Worm (Caenorhabditis elegans): ENCODE measurements around the gene K10C2.8.
A peak's percentile ranks its signal among the peaks of the same experiment; 100 is the strongest.

K10C2.8 gene

ce11 chrX:6456567-6456966, 19.1 kb upstream of the K10C2.8 start, which contains the start of gene pept-1:
Gene pept-1, plus strand, starts transcription at chrX:6456872.
- no peak for TF ChIP-seq fkh-10 (GFP tag; optimal IDR thresholded peaks at IDR 0.05)
- TF ChIP-seq F37D6.2 (tag; optimal IDR thresholded peaks at IDR 0.05) = no peak
- TF ChIP-seq nhr-41 (GFP tag; IDR thresholded peaks at IDR 0.05) = 0 out of 2 replicates have a peak, but pooled peaks have one; percentile 16
- TF ChIP-seq lin-1 (GFP tag; IDR thresholded peaks at IDR 0.05) = peak; percentile 23; the same call in 1 of the 2 replicates
- TF ChIP-seq lin-15B (tag; optimal IDR thresholded peaks at IDR 0.05) = no peak
- peak; percentile 40 for TF ChIP-seq nhr-6 (tag; optimal IDR thresholded peaks at IDR 0.05)
- TF ChIP-seq daf-16 (GFP tag; optimal IDR thresholded peaks at IDR 0.05) = no peak
- TF ChIP-seq daf-16 (tag; optimal IDR thresholded peaks at IDR 0.05) = peak; percentile 58
- no peak for TF ChIP-seq daf-12 (tag; optimal IDR thresholded peaks at IDR 0.05)
- peak; percentile 47 for TF ChIP-seq gei-8 (GFP tag; optimal IDR thresholded peaks at IDR 0.05)
- TF ChIP-seq D1046.2 (GFP tag; IDR thresholded peaks at IDR 0.05) = no peak
- TF ChIP-seq dmd-6 (GFP tag; IDR thresholded peaks at IDR 0.05) = peak; percentile 88
- peak; percentile 30 for TF ChIP-seq nhr-77 (tag; optimal IDR thresholded peaks at IDR 0.05)
- TF ChIP-seq pha-4 (GFP tag; IDR thresholded peaks at IDR 0.05) = peak; percentile 45; the same call in 1 of the 2 replicates
- no peak for TF ChIP-seq pha-4 (tag; optimal IDR thresholded peaks at IDR 0.05)
- TF ChIP-seq nhr-28 (tag; optimal IDR thresholded peaks at IDR 0.05) = peak; percentile 60
- no peak for TF ChIP-seq saeg-2 (GFP tag; IDR thresholded peaks at IDR 0.05)
- peak; percentile 45 for TF ChIP-seq nhr-48 (tag; optimal IDR thresholded peaks at IDR 0.05)
- TF ChIP-seq hlh-30 (tag; optimal IDR thresholded peaks at IDR 0.05; ENCODE audit: insufficient read depth) = no peak
- peak; percentile 73 for TF ChIP-seq php-3 (GFP tag; IDR thresholded peaks at IDR 0.05)
- TF ChIP-seq nhr-102 (tag; optimal IDR thresholded peaks at IDR 0.05) = peak; percentile 9
- TF ChIP-seq zag-1 (tag; optimal IDR thresholded peaks at IDR 0.05) = no peak
- TF ChIP-seq hlh-11 (tag; optimal IDR thresholded peaks at IDR 0.05) = peak; percentile 91
- no peak for TF ChIP-seq nhr-11 (tag; optimal IDR thresholded peaks at IDR 0.05)
- peak; percentile 73 for TF ChIP-seq dve-1 (tag; optimal IDR thresholded peaks at IDR 0.05; ENCODE audit: insufficient read depth)
- TF ChIP-seq cey-2 (tag; optimal IDR thresholded peaks at IDR 0.05; ENCODE audit: borderline replicate concordance, insufficient read depth) = no peak
- no peak for TF ChIP-seq lin-13 (GFP tag; optimal IDR thresholded peaks at IDR 0.05)
- TF ChIP-seq ceh-20 (GFP tag; IDR thresholded peaks at IDR 0.05) = 0 out of 2 replicates have a peak, but pooled peaks have one; percentile 13
- TF ChIP-seq ztf-11 (tag; optimal IDR thresholded peaks at IDR 0.05) = no peak
- TF ChIP-seq lin-29 (GFP tag; IDR thresholded peaks at IDR 0.05) = no peak
- no peak for TF ChIP-seq mes-2 (tag; optimal IDR thresholded peaks at IDR 0.05; ENCODE audit: poor library complexity, severe bottlenecking)
- TF ChIP-seq mxl-3 (GFP tag; optimal IDR thresholded peaks at IDR 0.05) = peak; percentile 17
- TF ChIP-seq hif-1 (tag; optimal IDR thresholded peaks at IDR 0.05) = no peak
- TF ChIP-seq set-16 (GFP tag; IDR thresholded peaks at IDR 0.05) = no peak
- TF ChIP-seq pqm-1 (tag; optimal IDR thresholded peaks at IDR 0.05) = peak; percentile 95
- no peak for TF ChIP-seq ztf-7 (tag; optimal IDR thresholded peaks at IDR 0.05)
- TF ChIP-seq tra-1 (GFP tag; IDR thresholded peaks at IDR 0.05) = peak; percentile 76
- TF ChIP-seq ZK546.5 (tag; optimal IDR thresholded peaks at IDR 0.05) = no peak

- TF ChIP-seq lim-7 (GFP tag; IDR thresholded peaks at IDR 0.05) = no peak
- TF ChIP-seq nhr-41 (GFP tag; IDR thresholded peaks at IDR 0.05) = no peak
- no peak for TF ChIP-seq daf-8 (GFP tag; IDR thresholded peaks at IDR 0.05)
- no peak for TF ChIP-seq sdz-12 (GFP tag; optimal IDR thresholded peaks at IDR 0.05)
- no peak for TF ChIP-seq lin-15B (tag; optimal IDR thresholded peaks at IDR 0.05)
- no peak for TF ChIP-seq daf-16 (GFP tag; optimal IDR thresholded peaks at IDR 0.05)
- TF ChIP-seq daf-16 (tag; optimal IDR thresholded peaks at IDR 0.05) = no peak
- no peak for TF ChIP-seq spr-3 (GFP tag; optimal IDR thresholded peaks at IDR 0.05)
- TF ChIP-seq hlh-11 (tag; optimal IDR thresholded peaks at IDR 0.05) = no peak
- TF ChIP-seq mdt-29 (GFP tag; IDR thresholded peaks at IDR 0.05) = no peak
- no peak for TF ChIP-seq lin-38 (GFP tag; IDR thresholded peaks at IDR 0.05)
- no peak for TF ChIP-seq duxl-1 (tag; optimal IDR thresholded peaks at IDR 0.05; ENCODE audit: poor library complexity)
Observed at ce11 chrX:6455157-6455556, 17.7 kb upstream of the K10C2.8 start, which contains the start of gene nas-33. Gene nas-33, minus strand, starts transcription at chrX:6455257.
